Worm (Caenorhabditis elegans): ENCODE data around the gene his-39.
"Not testable (repeated sequence)": the region's sequence is repeated elsewhere in the genome, so short reads cannot be mapped to it uniquely, and the experiment has no call there.

Gene his-39

ce11 chrV:8525774-8526173 is 10.5 kb upstream of the his-39 start, which contains the start of gene otpl-6:
otpl-6 (plus strand) TSS chrV:8526074.
- TF ChIP-seq ceh-43 (GFP tag; optimal IDR thresholded peaks at IDR 0.05) (no peak), mep-1 (tag; optimal IDR thresholded peaks at IDR 0.05) (no peak), lin-32 (GFP tag; optimal IDR thresholded peaks at IDR 0.05) (no peak), ces-1 (GFP tag; optimal IDR thresholded peaks at IDR 0.05) (no peak)

ce11 chrV:8529219-8529618 is 7.1 kb upstream of the his-39 start, which contains the start of gene otpl-5:
otpl-5 (plus strand) TSS chrV:8529519.
- TF ChIP-seq elt-3 (tag; optimal IDR thresholded peaks at IDR 0.05) = no peak

DNA sequence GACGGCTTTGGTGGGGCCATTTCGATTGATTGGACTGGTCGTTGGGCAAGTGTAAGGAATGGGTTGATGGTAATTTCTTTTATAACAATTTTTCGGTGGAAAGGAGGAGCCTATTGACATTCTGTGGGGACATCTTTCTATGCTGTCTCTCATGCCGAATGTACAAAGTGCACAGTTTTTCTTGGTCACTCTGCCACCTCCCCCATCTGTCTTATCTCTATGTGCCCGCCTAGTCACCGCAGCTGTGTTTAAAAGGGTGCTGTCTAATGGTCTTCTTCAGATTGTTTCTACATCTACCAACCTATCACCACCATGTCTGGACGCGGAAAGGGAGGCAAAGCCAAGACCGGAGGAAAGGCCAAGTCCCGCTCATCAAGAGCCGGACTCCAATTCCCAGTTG is 3.2 kb upstream of the his-39 start, which contains the start of the genes his-8 and his-7:
Gene his-8 (minus strand): TSS at position 20 of the 400 bp plus-strand sequence.
Gene his-7 (plus strand): TSS at position 313 of the 400 bp plus-strand sequence.
- not testable (repeated sequence) for TF ChIP-seq unc-62 (GFP tag; optimal IDR thresholded peaks at IDR 0.05); mep-1 (tag; optimal IDR thresholded peaks at IDR 0.05); sem-2 (GFP tag; optimal IDR thresholded peaks at IDR 0.05)

ce11 chrV:8533916-8534315 is 2.4 kb upstream of the his-39 start:
- TF ChIP-seq zip-8 (tag; optimal IDR thresholded peaks at IDR 0.05) (peak; percentile 70), nhr-2 (tag; optimal IDR thresholded peaks at IDR 0.05) (no peak), elt-1 (tag; optimal IDR thresholded peaks at IDR 0.05; ENCODE audit: borderline replicate concordance, insufficient read depth) (no peak), unc-39 (tag; optimal IDR thresholded peaks at IDR 0.05) (no peak), sem-2 (GFP tag; optimal IDR thresholded peaks at IDR 0.05) (no peak), ceh-83 (GFP tag; optimal IDR thresholded peaks at IDR 0.05) (no peak), sptf-1 (tag; optimal IDR thresholded peaks at IDR 0.05) (no peak)

DNA sequence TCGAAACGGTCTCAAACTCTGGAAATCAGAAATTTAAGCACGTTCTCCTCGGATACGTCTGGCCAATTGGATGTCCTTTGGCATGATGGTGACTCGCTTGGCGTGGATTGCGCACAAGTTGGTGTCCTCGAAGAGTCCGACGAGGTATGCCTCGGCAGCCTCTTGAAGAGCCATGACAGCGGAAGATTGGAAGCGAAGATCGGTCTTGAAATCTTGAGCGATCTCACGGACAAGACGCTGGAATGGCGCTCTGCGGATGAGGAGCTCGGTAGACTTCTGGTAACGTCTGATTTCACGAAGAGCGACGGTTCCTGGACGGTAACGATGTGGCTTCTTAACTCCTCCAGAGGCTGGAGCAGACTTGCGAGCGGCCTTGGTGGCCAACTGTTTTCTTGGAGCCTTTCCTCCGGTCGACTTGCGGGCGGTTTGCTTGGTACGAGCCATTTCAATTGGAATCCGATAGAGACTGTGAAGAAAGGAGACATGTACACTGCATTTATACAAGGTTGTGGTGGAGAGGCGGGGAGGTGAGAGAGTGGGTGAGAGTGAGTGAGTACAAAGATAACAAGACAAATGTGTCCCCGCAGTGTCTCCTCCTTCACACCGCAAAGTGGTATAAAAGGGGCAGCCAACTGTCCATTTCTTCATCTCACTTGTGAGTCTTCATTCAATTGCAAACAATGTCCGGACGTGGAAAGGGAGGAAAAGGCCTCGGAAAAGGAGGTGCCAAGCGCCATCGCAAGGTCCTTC is 1.6 kb upstream of the his-39 start, which contains the start of the genes his-6 and his-5:
Gene his-6 (minus strand): TSS at position 444 of the 750 bp plus-strand sequence.
Gene his-5 (plus strand): TSS at position 681 of the 750 bp plus-strand sequence.
- peak; percentile 1 for TF ChIP-seq pha-4 (tag; optimal IDR thresholded peaks at IDR 0.05)
- TF ChIP-seq cnd-1 (tag; optimal IDR thresholded peaks at IDR 0.05) = peak; percentile 64
- peak; percentile 13 for TF ChIP-seq mls-2 (tag; optimal IDR thresholded peaks at IDR 0.05)

DNA sequence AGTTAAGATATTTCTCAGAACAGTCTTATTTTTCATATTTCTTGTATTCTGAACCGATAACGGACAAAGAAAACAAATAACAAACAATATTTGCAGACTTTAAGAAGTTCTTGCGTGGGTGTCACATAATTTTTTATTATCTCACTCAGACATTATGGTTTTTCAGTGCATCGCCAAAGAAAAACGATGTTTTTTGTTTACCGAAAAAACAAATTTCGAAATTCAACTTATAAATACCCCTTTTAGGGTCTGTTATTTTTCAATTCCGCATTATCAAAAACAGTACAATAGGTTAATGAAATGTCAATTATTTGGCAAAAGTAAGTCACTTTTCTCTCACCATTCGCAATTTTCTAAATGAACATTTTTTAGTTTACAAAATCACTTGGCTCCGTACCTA is 718 bp downstream of the his-39 start, which contains the start of gene otpl-4:
Gene otpl-4 (plus strand): TSS at position 301 of the 400 bp plus-strand sequence.
- TF ChIP-seq pha-4 (tag; optimal IDR thresholded peaks at IDR 0.05) (no peak), bed-3 (GFP tag; optimal IDR thresholded peaks at IDR 0.05) (no peak), hlh-1 (tag; optimal IDR thresholded peaks at IDR 0.05) (no peak), snpc-4 (tag; optimal IDR thresholded peaks at IDR 0.05) (no peak), blmp-1 (tag; optimal IDR thresholded peaks at IDR 0.05) (no peak), ceh-39 (tag; optimal IDR thresholded peaks at IDR 0.05) (no peak), nhr-12 (tag; optimal IDR thresholded peaks at IDR 0.05) (no peak), elt-1 (tag; optimal IDR thresholded peaks at IDR 0.05; ENCODE audit: borderline replicate concordance, insufficient read depth) (no peak), drap-1 (GFP tag; optimal IDR thresholded peaks at IDR 0.05) (no peak), ztf-11 (tag; optimal IDR thresholded peaks at IDR 0.05) (no peak), sptf-1 (tag; optimal IDR thresholded peaks at IDR 0.05) (no peak), nhr-2 (tag; optimal IDR thresholded peaks at IDR 0.05) (no peak), mep-1 (tag; optimal IDR thresholded peaks at IDR 0.05) (no peak), nhr-28 (tag; optimal IDR thresholded peaks at IDR 0.05) (no peak)

ce11 chrV:8545531-8546224 is 9.4 kb downstream of the his-39 start, which contains the start of the genes slc-17.8 and asns-1:
slc-17.8 (minus strand) TSS chrV:8545581.
asns-1 (plus strand) TSS chrV:8546174.
- no peak for TF ChIP-seq flh-1 (GFP tag; optimal IDR thresholded peaks at IDR 0.05)
- TF ChIP-seq unc-120 (tag; optimal IDR thresholded peaks at IDR 0.05; ENCODE audit: poor library complexity, severe bottlenecking) = peak; percentile 37
- TF ChIP-seq nhr-2 (tag; optimal IDR thresholded peaks at IDR 0.05) = no peak
- no peak for TF ChIP-seq tbx-8 (GFP tag; optimal IDR thresholded peaks at IDR 0.05)
- no peak for TF ChIP-seq pha-4 (tag; optimal IDR thresholded peaks at IDR 0.05)
- no peak for TF ChIP-seq unc-62 (GFP tag; optimal IDR thresholded peaks at IDR 0.05)
- TF ChIP-seq lsy-2 (tag; optimal IDR thresholded peaks at IDR 0.05) = no peak

Measured in whole organism, mixed stage, embryonic.